Worm (Caenorhabditis elegans): Measurements from ENCODE around the gene rps-11.

DNA sequence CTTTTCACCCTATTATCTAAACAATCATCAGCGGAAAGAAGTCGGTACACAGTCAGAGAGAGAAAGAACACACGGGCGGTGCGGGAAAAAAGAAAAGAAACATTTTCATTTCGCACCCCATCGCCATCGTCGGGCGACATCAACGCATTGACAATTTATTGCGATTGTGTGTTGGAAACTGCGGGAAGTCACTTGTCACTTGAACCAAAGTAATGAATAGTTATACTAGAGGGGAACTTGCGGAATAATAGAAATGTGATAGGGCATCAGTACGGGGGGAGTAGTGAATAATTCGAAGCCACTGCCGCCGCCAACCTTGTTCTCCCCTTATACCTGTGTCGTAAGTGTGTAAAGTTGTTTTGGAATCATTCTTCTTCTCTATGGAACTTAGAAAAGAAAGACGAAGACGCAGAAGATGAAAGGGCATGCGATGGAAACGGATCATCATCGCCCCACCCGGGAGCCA, 31.0 kb upstream of the rps-11 start:
- TF ChIP-seq snpc-4 (tag; optimal IDR thresholded peaks at IDR 0.05) (no peak), unc-120 (tag; optimal IDR thresholded peaks at IDR 0.05; ENCODE audit: poor library complexity, severe bottlenecking) (peak; percentile 80), elt-1 (tag; optimal IDR thresholded peaks at IDR 0.05; ENCODE audit: borderline replicate concordance, insufficient read depth) (peak; percentile 5), elt-3 (tag; optimal IDR thresholded peaks at IDR 0.05) (no peak), pha-4 (tag; optimal IDR thresholded peaks at IDR 0.05) (no peak)
